Worm (Caenorhabditis elegans) whole organism, midembryonic: ENCODE data around the gene acl-14.

ENCODE experiments used
- flt-1 ChIP-seq: fragments of 200-800 bp; sonication (Bioruptor generic); IDR thresholded peaks from 2 replicates; pipeline ENCODE4 v1.3.6; 2022; ENCODE audit warnings: missing genetic modification characterization, missing compliant biosample characterization
- klf-2 ChIP-seq: fragments of 200-800 bp; sonication (Bioruptor generic); conservative IDR thresholded peaks from 2 replicates; pipeline ENCODE4 v1.3.6; 2022; ENCODE audit warnings: missing genetic modification reagents, missing genetic modification characterization, missing compliant biosample characterization
- med-1 ChIP-seq: sonication (generic microtip); optimal IDR thresholded peaks from 2 replicates; lab custom pipeline; 2017; ENCODE audit warnings: missing genetic modification characterization, mild to moderate bottlenecking, missing compliant biosample characterization, antibody characterized with exemption, missing genetic modification reagents; ENCODE audit not compliant: insufficient read depth
- tab-1 ChIP-seq: fragments of 200-800 bp; sonication (Bioruptor generic); IDR thresholded peaks from 2 replicates; pipeline ENCODE4 v1.3.6; 2022; ENCODE audit warnings: missing genetic modification characterization, missing compliant biosample characterization
- ztf-23 ChIP-seq: fragments of 200-800 bp; sonication (Bioruptor generic); IDR thresholded peaks from 2 replicates; pipeline ENCODE4 v1.3.6; 2022; ENCODE audit warnings: missing genetic modification reagents, missing genetic modification characterization, missing compliant biosample characterization
- ztf-29 ChIP-seq: fragments of 200-800 bp; sonication (Bioruptor generic); IDR thresholded peaks from 2 replicates; pipeline ENCODE4 v1.3.6; 2022; ENCODE audit warnings: missing genetic modification reagents, missing genetic modification characterization, missing compliant biosample characterization

DNA sequence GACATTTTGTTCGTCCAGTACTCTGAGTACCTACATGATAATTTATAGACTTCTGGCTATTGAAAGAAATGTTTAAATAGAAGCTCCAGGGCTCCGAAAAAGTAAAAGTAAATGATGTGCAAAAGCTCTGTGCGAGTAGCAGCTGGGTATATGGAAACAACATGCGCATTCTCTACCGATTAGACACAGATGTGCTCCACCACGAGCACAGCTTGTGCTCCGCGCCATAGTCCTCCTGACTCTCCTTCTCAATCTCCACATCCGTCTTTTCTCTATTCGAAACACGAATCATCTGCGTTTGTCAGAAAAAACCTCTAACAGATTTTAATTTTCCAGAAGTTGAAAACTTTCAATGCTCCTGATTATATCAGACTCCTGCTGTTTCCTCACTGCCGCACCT is 50.0 kb downstream of the acl-14 start:
- TF ChIP-seq med-1 (GFP tag; lab: Kevin White, UChicago): no peak
- TF ChIP-seq ztf-29: no peak
- no peak for TF ChIP-seq tab-1
- no peak for TF ChIP-seq flt-1 (GFP tag; lab: Robert Waterston, UW)
- TF ChIP-seq ztf-23: no peak
- no peak for TF ChIP-seq klf-2 (GFP tag; lab: Robert Waterston, UW)
